Worm (Caenorhabditis elegans): ENCODE measurements around the gene F49C12.2.

F49C12.2 gene

ce11 chrIV:9268916-9269315 is 30.1 kb downstream of the F49C12.2 start (continued):
- TF ChIP-seq Y79H2A.3 (GFP tag; conservative IDR thresholded peaks at IDR 0.05) (no peak), him-1 (tag; optimal IDR thresholded peaks at IDR 0.05) (no peak), mxl-1 (tag; optimal IDR thresholded peaks at IDR 0.05) (no peak)

ce11 chrIV:9267581-9267980 is 31.5 kb downstream of the F49C12.2 start:
- TF ChIP-seq B0035.1 (tag; optimal IDR thresholded peaks at IDR 0.05): no peak
- TF ChIP-seq egrh-3 (GFP tag; IDR thresholded peaks at IDR 0.05): peak; percentile 19; the same call in 1 of the 2 replicates

ce11 chrIV:9266464-9266863 is 32.6 kb downstream of the F49C12.2 start, which contains the start of gene Y11D7A.19:
Y11D7A.19 (minus strand) TSS chrIV:9266564.
- no peak for TF ChIP-seq lin-40 (tag; optimal IDR thresholded peaks at IDR 0.05)
- no peak for TF ChIP-seq B0019.2 (GFP tag; conservative IDR thresholded peaks at IDR 0.05)
- TF ChIP-seq ceh-100 (GFP tag; IDR thresholded peaks at IDR 0.05): no peak
- TF ChIP-seq somi-1 (GFP tag; optimal IDR thresholded peaks at IDR 0.05): no peak
- TF ChIP-seq cebp-1 (GFP tag; IDR thresholded peaks at IDR 0.05): no peak
- TF ChIP-seq cebp-1 (tag; optimal IDR thresholded peaks at IDR 0.05): no peak
- TF ChIP-seq hsf-1 (GFP tag; IDR thresholded peaks at IDR 0.05): no peak
- TF ChIP-seq ztf-25 (GFP tag; IDR thresholded peaks at IDR 0.05): no peak
- no peak for TF ChIP-seq cebp-2 (GFP tag; IDR thresholded peaks at IDR 0.05)
- no peak for TF ChIP-seq snpc-1.3 (tag; optimal IDR thresholded peaks at IDR 0.05; ENCODE audit: insufficient read depth)
- no peak for TF ChIP-seq akir-1 (GFP tag; optimal IDR thresholded peaks at IDR 0.05)
- no peak for TF ChIP-seq F52B5.7 (tag; optimal IDR thresholded peaks at IDR 0.05)
- TF ChIP-seq hmg-1.2 (GFP tag; IDR thresholded peaks at IDR 0.05): no peak
- no peak for TF ChIP-seq madf-10 (tag; optimal IDR thresholded peaks at IDR 0.05)
- TF ChIP-seq unc-62 (GFP tag; optimal IDR thresholded peaks at IDR 0.05): no peak

- TF ChIP-seq cebp-1 (GFP tag; IDR thresholded peaks at IDR 0.05): no peak
- no peak for TF ChIP-seq cebp-1 (tag; optimal IDR thresholded peaks at IDR 0.05)
- TF ChIP-seq egrh-3 (GFP tag; IDR thresholded peaks at IDR 0.05): no peak
- peak; percentile 58 for TF ChIP-seq madf-6 (GFP tag; IDR thresholded peaks at IDR 0.05)
- no peak for TF ChIP-seq xnd-1 (tag; optimal IDR thresholded peaks at IDR 0.05)
- TF ChIP-seq B0261.1 (tag; optimal IDR thresholded peaks at IDR 0.05): no peak
- no peak for TF ChIP-seq rec-8 (tag; optimal IDR thresholded peaks at IDR 0.05)
- no peak for TF ChIP-seq him-1 (tag; optimal IDR thresholded peaks at IDR 0.05)
- TF ChIP-seq madf-8 (GFP tag; conservative IDR thresholded peaks at IDR 0.05): peak; percentile 78
- TF ChIP-seq T07F8.4 (tag; optimal IDR thresholded peaks at IDR 0.05): no peak
- TF ChIP-seq lir-1 (GFP tag; conservative IDR thresholded peaks at IDR 0.05): no peak
- no peak for TF ChIP-seq madf-3 (GFP tag; IDR thresholded peaks at IDR 0.05)
- peak; percentile 32 for TF ChIP-seq lsl-1 (GFP tag; optimal IDR thresholded peaks at IDR 0.05)
- TF ChIP-seq nhr-90 (tag; optimal IDR thresholded peaks at IDR 0.05): no peak
- TF ChIP-seq F39B2.1 (GFP tag; IDR thresholded peaks at IDR 0.05): no peak
Measured at ce11 chrIV:9264513-9264912, 34.5 kb downstream of the F49C12.2 start.

ce11 chrIV:9263812-9264320 is 35.2 kb downstream of the F49C12.2 start, which contains the start of gene flh-1:
flh-1 (minus strand) TSS chrIV:9264270.
- TF ChIP-seq madf-6 (GFP tag; IDR thresholded peaks at IDR 0.05): 0 out of 2 replicates have a peak, but pooled peaks have one; percentile 19
- peak; percentile 52; the same call in 1 of the 2 replicates for TF ChIP-seq zfh-2 (GFP tag; conservative IDR thresholded peaks at IDR 0.05)
- no peak for TF ChIP-seq let-607 (tag; optimal IDR thresholded peaks at IDR 0.05)

Data from whole organism, young adult.